Worm (Caenorhabditis elegans) whole organism, mixed stage, embryonic: Measurements from ENCODE around the gene irld-6.

Experiments used
- ces-1 ChIP-seq: fragments of 150-350 bp; optimal IDR thresholded peaks from 2 replicates; lab custom pipeline; 2014; ENCODE audit warnings: missing biosample characterization, missing genetic modification reagents, missing genetic modification characterization
- drap-1 ChIP-seq: fragments of 200-800 bp; sonication (Bioruptor generic); optimal IDR thresholded peaks from 3 replicates; lab custom pipeline; 2018; ENCODE audit warnings: mild to moderate bottlenecking, missing genetic modification characterization, missing compliant biosample characterization
- lin-13 ChIP-seq: fragments of 150-350 bp; optimal IDR thresholded peaks from 2 replicates; lab custom pipeline; 2014; ENCODE audit warnings: missing biosample characterization, missing genetic modification characterization
- unc-62 ChIP-seq: fragments of 150-350 bp; optimal IDR thresholded peaks from 2 replicates; lab custom pipeline; 2014; ENCODE audit warnings: missing biosample characterization, missing genetic modification reagents, missing genetic modification characterization

DNA sequence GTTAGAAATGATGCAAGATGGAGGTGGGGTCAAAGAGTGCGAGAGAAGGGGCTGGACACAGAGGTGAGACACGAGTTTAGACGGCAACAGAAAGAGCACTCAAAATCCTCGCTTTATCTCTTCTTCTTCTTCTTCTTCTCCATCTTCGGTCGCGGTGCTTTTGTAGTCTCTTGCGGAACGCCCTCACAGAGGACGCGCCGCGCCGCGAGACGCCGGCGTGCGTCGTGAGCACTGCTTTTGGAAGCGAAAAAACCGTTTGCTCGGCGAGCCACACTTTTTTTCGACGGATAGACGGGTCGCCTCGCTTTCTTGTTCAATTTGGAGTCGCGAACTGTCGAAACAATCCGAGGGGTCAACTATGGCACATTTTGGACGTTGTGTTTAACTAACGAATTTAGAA, 34.3 kb upstream of the irld-6 start, which contains the start of gene D1054.9:
- TF ChIP-seq lin-13 (tag; lab: Kevin White, UChicago) = no peak
- TF ChIP-seq unc-62 (GFP tag; lab: Kevin White, UChicago) = no peak
- TF ChIP-seq drap-1 = no peak
- no peak for TF ChIP-seq ces-1 (GFP tag; lab: Kevin White, UChicago)
